Worm (Caenorhabditis elegans) whole organism, mixed stage, embryonic: Measurements from ENCODE around the gene F36H12.17.

Experiments used
- M03D4.4 ChIP-seq: sonication (generic microtip); optimal IDR thresholded peaks from 2 replicates; lab custom pipeline; 2017; ENCODE audit warnings: mild to moderate bottlenecking, missing genetic modification characterization, missing compliant biosample characterization
- blmp-1 ChIP-seq: fragments of 150-350 bp; optimal IDR thresholded peaks from 2 replicates; lab custom pipeline; 2014; ENCODE audit warnings: missing biosample characterization, missing genetic modification characterization
- elt-1 ChIP-seq: sonication (generic microtip); optimal IDR thresholded peaks from 2 replicates; lab custom pipeline; 2017; ENCODE audit warnings: missing genetic modification characterization, mild to moderate bottlenecking, missing compliant biosample characterization, antibody characterized with exemption, moderate library complexity, borderline replicate concordance; ENCODE audit not compliant: insufficient read depth
- elt-3 ChIP-seq: fragments of 150-350 bp; optimal IDR thresholded peaks from 2 replicates; lab custom pipeline; 2014; ENCODE audit warnings: missing biosample characterization, missing genetic modification characterization
- ham-2 ChIP-seq: fragments of 200-800 bp; sonication (Bioruptor generic); optimal IDR thresholded peaks from 2 replicates; lab custom pipeline; 2018; ENCODE audit warnings: mild to moderate bottlenecking, missing genetic modification characterization, missing compliant biosample characterization
- lsy-2 ChIP-seq: fragments of 150-350 bp; optimal IDR thresholded peaks from 2 replicates; lab custom pipeline; 2014; ENCODE audit warnings: missing biosample characterization, missing genetic modification characterization
- nhr-12 ChIP-seq: fragments of 150-350 bp; optimal IDR thresholded peaks from 2 replicates; lab custom pipeline; 2014; ENCODE audit warnings: missing biosample characterization, missing genetic modification characterization
- nhr-28 ChIP-seq: fragments of 150-350 bp; optimal IDR thresholded peaks from 2 replicates; lab custom pipeline; 2014; ENCODE audit warnings: missing biosample characterization, missing genetic modification characterization
- nhr-76 ChIP-seq: sonication (generic microtip); optimal IDR thresholded peaks from 2 replicates; lab custom pipeline; 2017; ENCODE audit warnings: missing biosample characterization, missing genetic modification characterization
- pha-4 ChIP-seq: fragments of 150-350 bp; optimal IDR thresholded peaks from 2 replicates; lab custom pipeline; 2018; ENCODE audit warnings: missing biosample characterization, missing genetic modification reagents, missing genetic modification characterization
- snpc-4 ChIP-seq: fragments of 150-350 bp; optimal IDR thresholded peaks from 2 replicates; lab custom pipeline; 2014; ENCODE audit warnings: missing biosample characterization, missing genetic modification characterization
- unc-39 ChIP-seq: fragments of 150-350 bp; optimal IDR thresholded peaks from 2 replicates; lab custom pipeline; 2014; ENCODE audit warnings: missing biosample characterization, missing genetic modification characterization
- unc-62 ChIP-seq: fragments of 150-350 bp; optimal IDR thresholded peaks from 2 replicates; lab custom pipeline; 2014; ENCODE audit warnings: missing biosample characterization, missing genetic modification reagents, missing genetic modification characterization
- ztf-11 ChIP-seq: fragments of 150-350 bp; optimal IDR thresholded peaks from 2 replicates; lab custom pipeline; 2014; ENCODE audit warnings: missing biosample characterization, missing genetic modification characterization

DNA sequence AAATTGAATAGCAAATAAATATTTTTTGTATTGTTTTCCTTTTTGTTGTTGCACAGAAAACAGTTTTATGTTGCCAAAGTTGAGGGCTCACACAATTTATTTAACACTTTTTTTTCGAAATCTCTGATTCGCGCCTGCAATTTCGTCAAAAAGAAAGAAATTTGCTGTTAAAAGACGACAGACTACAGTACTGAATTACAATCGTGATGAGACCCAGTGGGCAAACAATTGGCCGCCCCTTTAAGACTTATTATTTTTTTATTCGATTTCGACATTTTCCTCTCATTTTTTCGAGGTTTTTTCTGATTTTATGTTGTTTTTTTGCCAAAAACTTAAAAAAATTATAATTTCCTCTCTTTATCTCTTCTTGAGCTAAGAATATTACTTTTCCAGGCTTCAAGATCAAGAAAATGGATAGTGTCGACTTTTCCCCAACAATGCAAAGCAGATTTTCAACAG, 3.5 kb downstream of the F36H12.17 start, which contains the start of gene slfl-4:
- no peak for TF ChIP-seq snpc-4 (tag; lab: Kevin White, UChicago)
- TF ChIP-seq M03D4.4 (tag; lab: Kevin White, UChicago), result no peak
- TF ChIP-seq elt-3 (tag; lab: Kevin White, UChicago), result no peak
- TF ChIP-seq unc-39 (tag; lab: Kevin White, UChicago), result no peak
- no peak for TF ChIP-seq nhr-12
- TF ChIP-seq nhr-76 (tag; lab: Kevin White, UChicago), result no peak
- no peak for TF ChIP-seq ham-2
- no peak for TF ChIP-seq ztf-11 (tag; lab: Kevin White, UChicago)
- TF ChIP-seq unc-62 (GFP tag; lab: Kevin White, UChicago), result no peak
- no peak for TF ChIP-seq lsy-2 (tag; lab: Kevin White, UChicago)
- no peak for TF ChIP-seq nhr-28
- TF ChIP-seq blmp-1 (tag; lab: Kevin White, UChicago), result no peak
- no peak for TF ChIP-seq pha-4 (tag; lab: Kevin White, UChicago)
- no peak for TF ChIP-seq elt-1
